Worm (Caenorhabditis elegans) whole organism, midembryonic: ENCODE results near the gene cyp-33C1.

Source experiments
- T22C8.4 ChIP-seq: fragments of 200-800 bp; sonication (Bioruptor generic); IDR thresholded peaks from 2 replicates; pipeline ENCODE4 v1.3.6; 2022; ENCODE audit warnings: missing genetic modification characterization, missing compliant biosample characterization
- cog-1 ChIP-seq: sonication (generic microtip); optimal IDR thresholded peaks from 2 replicates; lab custom pipeline; 2016; ENCODE audit warnings: missing genetic modification characterization, missing compliant biosample characterization
- flt-1 ChIP-seq: fragments of 200-800 bp; sonication (Bioruptor generic); IDR thresholded peaks from 2 replicates; pipeline ENCODE4 v1.3.6; 2022; ENCODE audit warnings: missing genetic modification characterization, missing compliant biosample characterization
- klf-2 ChIP-seq: fragments of 200-800 bp; sonication (Bioruptor generic); conservative IDR thresholded peaks from 2 replicates; pipeline ENCODE4 v1.3.6; 2022; ENCODE audit warnings: missing genetic modification reagents, missing genetic modification characterization, missing compliant biosample characterization
- med-1 ChIP-seq: sonication (generic microtip); optimal IDR thresholded peaks from 2 replicates; lab custom pipeline; 2017; ENCODE audit warnings: missing genetic modification characterization, mild to moderate bottlenecking, missing compliant biosample characterization, antibody characterized with exemption, missing genetic modification reagents; ENCODE audit not compliant: insufficient read depth
- ref-1 ChIP-seq: fragments of 200-800 bp; sonication (Bioruptor generic); conservative IDR thresholded peaks from 2 replicates; pipeline ENCODE4 v1.3.6; 2022; ENCODE audit warnings: missing genetic modification reagents, missing genetic modification characterization, missing compliant biosample characterization
- tab-1 ChIP-seq: fragments of 200-800 bp; sonication (Bioruptor generic); IDR thresholded peaks from 2 replicates; pipeline ENCODE4 v1.3.6; 2022; ENCODE audit warnings: missing genetic modification characterization, missing compliant biosample characterization
- ztf-23 ChIP-seq: fragments of 200-800 bp; sonication (Bioruptor generic); IDR thresholded peaks from 2 replicates; pipeline ENCODE4 v1.3.6; 2022; ENCODE audit warnings: missing genetic modification reagents, missing genetic modification characterization, missing compliant biosample characterization
- ztf-29 ChIP-seq: fragments of 200-800 bp; sonication (Bioruptor generic); IDR thresholded peaks from 2 replicates; pipeline ENCODE4 v1.3.6; 2022; ENCODE audit warnings: missing genetic modification reagents, missing genetic modification characterization, missing compliant biosample characterization

Gene cyp-33C1

DNA sequence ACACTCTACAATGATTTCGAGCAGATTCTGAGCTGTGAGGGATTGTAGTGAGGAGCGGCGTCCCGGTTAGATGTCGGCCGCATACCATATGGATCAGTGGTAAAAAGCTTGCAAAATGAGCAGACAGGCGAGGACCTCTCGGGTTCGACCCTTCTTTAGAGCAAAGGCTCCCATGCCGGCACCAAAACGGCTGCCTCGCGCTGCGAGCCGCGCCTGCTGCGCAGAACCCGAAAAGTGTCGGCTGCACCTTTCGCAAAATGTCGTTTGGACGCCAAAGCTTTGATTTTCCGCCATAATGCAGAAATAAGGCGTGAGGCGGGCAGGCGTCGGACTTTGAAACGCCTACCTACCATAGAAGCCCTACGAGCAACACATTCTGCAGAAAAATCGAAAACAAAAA is 11.1 kb downstream of the cyp-33C1 start:
- TF ChIP-seq ref-1 (GFP tag; lab: Robert Waterston, UW) (no peak), ztf-29 (no peak), med-1 (GFP tag; lab: Kevin White, UChicago) (no peak), tab-1 (GFP tag; lab: Robert Waterston, UW) (no peak), flt-1 (GFP tag; lab: Robert Waterston, UW) (no peak), klf-2 (no peak), cog-1 (tag; lab: Kevin White, UChicago) (no peak), T22C8.4 (no peak)

DNA sequence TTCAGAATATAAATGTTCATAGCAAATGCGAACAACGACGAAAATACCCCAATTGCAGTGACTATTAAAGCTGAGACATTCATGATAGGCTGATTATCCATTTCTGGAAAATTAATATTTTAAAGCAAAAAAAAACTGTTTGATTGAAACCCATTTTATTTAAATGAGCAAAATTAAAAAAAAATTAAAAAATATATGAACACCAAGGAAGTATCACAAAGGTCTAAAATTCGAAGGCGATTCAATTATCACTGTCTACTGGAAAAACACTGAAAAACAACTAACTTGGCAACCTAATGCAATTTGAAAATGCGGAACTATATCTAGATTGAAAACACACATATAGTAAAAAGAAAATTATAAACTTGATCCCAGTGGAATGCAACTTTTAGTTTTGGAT is 11.8 kb downstream of the cyp-33C1 start, which contains the start of gene srbc-42:
TSS of gene srbc-42 (minus strand) at position 101 of the 400 bp plus-strand sequence.
- TF ChIP-seq tab-1 (GFP tag; lab: Robert Waterston, UW) (no peak), cog-1 (tag; lab: Kevin White, UChicago) (no peak), ztf-23 (GFP tag; lab: Robert Waterston, UW) (no peak), med-1 (GFP tag; lab: Kevin White, UChicago) (no peak), klf-2 (no peak), flt-1 (GFP tag; lab: Robert Waterston, UW) (no peak), T22C8.4 (no peak), ref-1 (GFP tag; lab: Robert Waterston, UW) (no peak)

DNA sequence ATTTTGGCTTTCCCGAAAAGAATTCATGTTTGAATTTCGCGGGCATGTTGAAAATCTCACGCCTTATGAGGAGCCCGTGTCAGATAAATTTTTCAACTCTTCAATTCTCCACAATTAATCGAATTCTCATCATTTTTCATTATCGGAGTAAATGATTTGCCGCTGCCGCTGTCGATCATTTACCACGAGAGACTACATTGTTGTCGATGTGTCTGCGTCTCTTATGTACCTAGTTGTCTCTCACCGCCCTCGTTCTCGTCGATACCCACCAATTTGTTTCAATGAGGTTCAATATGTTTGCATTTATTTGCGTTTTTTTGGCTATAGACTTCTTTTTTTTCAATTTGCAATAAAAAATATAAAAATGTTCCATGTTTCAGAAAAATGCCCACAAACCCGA is 12.8 kb downstream of the cyp-33C1 start, which contains the start of gene nhr-13:
TSS of gene nhr-13 (plus strand) at position 369 of the 400 bp plus-strand sequence.
- TF ChIP-seq med-1 (GFP tag; lab: Kevin White, UChicago): no peak
- TF ChIP-seq klf-2: no peak
- TF ChIP-seq flt-1 (GFP tag; lab: Robert Waterston, UW): no peak
- no peak for TF ChIP-seq cog-1 (tag; lab: Kevin White, UChicago)
- TF ChIP-seq ztf-29: no peak
- TF ChIP-seq ztf-23 (GFP tag; lab: Robert Waterston, UW): no peak
- no peak for TF ChIP-seq T22C8.4
- no peak for TF ChIP-seq tab-1 (GFP tag; lab: Robert Waterston, UW)
- no peak for TF ChIP-seq ref-1 (GFP tag; lab: Robert Waterston, UW)

DNA sequence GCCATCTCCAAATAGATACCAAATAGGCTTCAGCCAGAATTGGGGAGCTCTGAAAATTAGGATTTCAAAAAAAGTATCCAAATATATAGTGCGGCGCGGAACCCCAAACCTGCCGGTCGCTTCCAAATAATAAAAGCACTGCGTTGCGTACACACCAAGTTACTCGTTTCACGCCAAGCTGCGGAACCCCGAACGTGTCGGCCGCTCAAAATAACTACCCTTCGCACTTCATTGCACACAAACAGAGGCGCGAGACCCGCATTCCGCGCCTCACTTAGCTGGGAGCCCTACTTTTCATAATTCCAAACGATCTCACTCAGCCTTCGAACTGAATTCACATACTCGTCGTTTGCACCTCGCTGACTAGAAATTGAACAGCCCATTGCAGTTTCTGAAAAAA is 20.3 kb downstream of the cyp-33C1 start:
- TF ChIP-seq tab-1 (GFP tag; lab: Robert Waterston, UW) (no peak), ztf-23 (GFP tag; lab: Robert Waterston, UW) (no peak), klf-2 (no peak), T22C8.4 (no peak)

DNA sequence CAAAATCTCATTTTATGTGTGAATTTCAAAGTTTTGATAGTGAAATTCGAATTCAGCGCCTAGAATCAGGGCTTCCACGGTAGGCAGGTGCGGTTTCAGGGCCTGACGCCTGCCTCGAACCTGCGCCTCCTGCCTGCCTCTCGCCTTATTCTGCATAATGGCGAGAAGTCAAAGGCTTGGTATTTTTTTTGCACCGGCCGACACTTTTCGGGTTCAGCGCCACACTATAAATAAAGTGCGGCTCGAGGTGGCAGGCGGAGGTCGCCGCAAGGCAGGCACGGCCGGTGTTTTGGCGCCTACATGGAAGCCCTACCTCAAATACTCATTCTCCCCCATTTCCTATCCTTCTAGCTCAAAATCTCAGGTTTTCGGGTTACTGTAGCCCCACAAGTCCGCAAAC is 21.1 kb downstream of the cyp-33C1 start:
- TF ChIP-seq tab-1 (GFP tag; lab: Robert Waterston, UW) (no peak), ztf-29 (no peak), cog-1 (tag; lab: Kevin White, UChicago) (no peak), ref-1 (GFP tag; lab: Robert Waterston, UW) (no peak), ztf-23 (GFP tag; lab: Robert Waterston, UW) (no peak), med-1 (GFP tag; lab: Kevin White, UChicago) (no peak), klf-2 (no peak), T22C8.4 (no peak), flt-1 (GFP tag; lab: Robert Waterston, UW) (no peak)

DNA sequence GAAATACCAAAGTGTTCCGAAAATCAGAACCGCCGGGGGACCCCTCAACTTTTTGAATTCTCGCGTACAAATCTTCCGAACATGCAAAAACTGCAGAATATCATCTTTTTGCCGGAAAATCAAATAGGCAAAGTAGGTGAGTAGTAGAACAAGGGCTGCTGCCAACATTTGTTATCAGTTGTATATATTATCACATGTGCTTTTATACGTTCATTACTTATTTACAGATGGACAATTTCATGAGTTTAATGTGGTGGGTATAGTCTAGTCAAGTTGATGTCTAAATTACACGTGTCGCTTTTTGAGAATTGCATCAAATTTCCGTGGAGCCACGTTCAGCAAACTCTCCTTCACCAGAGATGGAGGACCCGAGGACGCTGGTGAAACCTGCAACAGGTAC is 21.9 kb downstream of the cyp-33C1 start, which contains the start of gene cyp-32B1:
TSS of gene cyp-32B1 (minus strand) at position 176 of the 400 bp plus-strand sequence.
- TF ChIP-seq ztf-23 (GFP tag; lab: Robert Waterston, UW) (no peak), cog-1 (tag; lab: Kevin White, UChicago) (no peak), klf-2 (no peak), T22C8.4 (no peak), ref-1 (GFP tag; lab: Robert Waterston, UW) (no peak), med-1 (GFP tag; lab: Kevin White, UChicago) (no peak), ztf-29 (no peak), tab-1 (GFP tag; lab: Robert Waterston, UW) (no peak), flt-1 (GFP tag; lab: Robert Waterston, UW) (no peak)

DNA sequence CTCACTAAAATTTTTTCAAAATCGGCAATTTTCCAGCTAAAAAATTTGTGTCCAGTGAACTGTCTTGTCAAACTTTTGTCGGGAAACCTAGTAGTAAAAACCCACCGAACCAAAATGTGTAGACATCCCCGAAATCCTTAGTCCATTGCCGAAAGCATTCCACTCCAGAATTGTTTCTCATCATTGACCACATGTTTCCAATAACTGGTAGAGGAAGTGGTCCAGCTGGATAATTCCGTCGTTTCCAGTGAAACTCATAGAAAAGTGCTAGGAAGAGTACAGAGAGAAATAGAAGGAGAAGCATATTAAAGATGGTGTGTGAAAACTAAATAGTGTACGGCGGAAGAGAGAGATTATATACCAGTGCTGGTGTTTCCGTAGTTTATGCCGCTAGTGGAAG is 24.8 kb downstream of the cyp-33C1 start, which contains the start of gene cyp-33C12:
TSS of gene cyp-33C12 (minus strand) at position 321 of the 400 bp plus-strand sequence.
- TF ChIP-seq klf-2: no peak
- no peak for TF ChIP-seq T22C8.4
- no peak for TF ChIP-seq flt-1 (GFP tag; lab: Robert Waterston, UW)
- no peak for TF ChIP-seq ztf-29
- no peak for TF ChIP-seq cog-1 (tag; lab: Kevin White, UChicago)
- TF ChIP-seq ref-1 (GFP tag; lab: Robert Waterston, UW): no peak
- TF ChIP-seq med-1 (GFP tag; lab: Kevin White, UChicago): no peak
- TF ChIP-seq tab-1 (GFP tag; lab: Robert Waterston, UW): no peak
- TF ChIP-seq ztf-23 (GFP tag; lab: Robert Waterston, UW): no peak

DNA sequence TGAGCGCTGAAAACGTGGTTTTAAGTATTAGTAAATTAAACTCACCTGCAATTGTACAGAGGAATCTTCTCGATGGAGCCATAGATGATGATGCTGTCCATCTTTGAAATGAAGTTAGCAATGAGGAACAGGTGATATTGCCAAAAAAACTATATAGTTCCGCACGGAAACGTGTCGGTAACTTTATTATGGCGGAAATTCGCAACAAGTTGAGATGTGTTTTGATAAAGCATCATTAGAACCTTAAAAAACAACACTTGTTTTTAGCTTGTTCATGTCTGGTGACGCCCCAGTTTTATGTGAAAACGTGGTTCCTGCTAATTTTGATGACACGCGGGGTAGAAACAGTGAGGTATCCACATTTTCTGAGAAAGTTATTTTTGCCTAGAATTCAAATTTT is 26.9 kb downstream of the cyp-33C1 start, which contains the start of gene srt-40:
TSS of gene srt-40 (minus strand) at position 101 of the 400 bp plus-strand sequence.
- no peak for TF ChIP-seq ztf-29
- no peak for TF ChIP-seq flt-1 (GFP tag; lab: Robert Waterston, UW)
- TF ChIP-seq klf-2: no peak

DNA sequence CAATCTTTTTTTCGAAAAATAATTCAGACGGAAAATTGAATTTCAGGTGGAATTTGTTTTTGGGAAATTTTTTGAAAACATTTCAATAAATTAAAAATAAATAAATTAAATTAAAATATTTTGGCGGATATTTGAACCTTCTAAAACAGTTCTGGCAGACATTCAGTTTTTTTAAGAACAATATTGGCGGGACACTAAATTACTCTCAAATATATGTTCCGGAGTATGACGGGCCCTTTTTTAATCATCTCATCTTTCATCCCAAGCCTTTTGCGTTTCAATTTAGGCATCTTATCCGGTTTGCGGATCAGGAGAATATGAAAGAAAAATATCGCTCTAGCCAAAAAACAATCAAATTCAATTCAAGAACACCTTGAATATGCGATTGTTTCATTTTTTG is 27.5 kb downstream of the cyp-33C1 start, which contains the start of gene svh-11:
TSS of gene svh-11 (plus strand) at position 301 of the 400 bp plus-strand sequence.
- TF ChIP-seq T22C8.4: no peak
- no peak for TF ChIP-seq med-1 (GFP tag; lab: Kevin White, UChicago)
- no peak for TF ChIP-seq flt-1 (GFP tag; lab: Robert Waterston, UW)
- TF ChIP-seq cog-1 (tag; lab: Kevin White, UChicago): no peak
- no peak for TF ChIP-seq ref-1 (GFP tag; lab: Robert Waterston, UW)
- no peak for TF ChIP-seq tab-1 (GFP tag; lab: Robert Waterston, UW)

DNA sequence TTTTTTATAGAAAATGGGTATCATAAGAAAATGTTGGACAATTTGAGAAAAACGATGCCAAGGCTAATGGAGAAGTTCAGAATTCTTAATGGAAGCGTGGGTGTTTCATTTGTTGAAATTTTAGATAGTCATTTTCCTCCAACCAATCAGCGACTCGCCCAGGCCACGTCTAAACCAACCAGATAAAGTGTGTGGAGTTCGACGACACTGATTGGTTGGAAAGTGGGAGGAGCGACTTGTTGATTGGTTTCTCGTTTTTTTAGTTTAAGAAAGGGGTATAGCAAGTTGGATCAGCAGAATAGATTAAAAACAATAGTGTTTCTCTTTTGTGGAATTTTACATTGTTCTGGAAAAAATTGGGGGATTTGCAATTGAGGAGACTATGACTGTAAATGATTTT is 28.2 kb downstream of the cyp-33C1 start:
- TF ChIP-seq ztf-23 (GFP tag; lab: Robert Waterston, UW): no peak
- no peak for TF ChIP-seq ref-1 (GFP tag; lab: Robert Waterston, UW)
- no peak for TF ChIP-seq flt-1 (GFP tag; lab: Robert Waterston, UW)
- no peak for TF ChIP-seq klf-2
- TF ChIP-seq tab-1 (GFP tag; lab: Robert Waterston, UW): no peak
- no peak for TF ChIP-seq ztf-29
- no peak for TF ChIP-seq med-1 (GFP tag; lab: Kevin White, UChicago)
